Worm (Caenorhabditis elegans): Measurements from ENCODE around the gene srh-281.

DNA sequence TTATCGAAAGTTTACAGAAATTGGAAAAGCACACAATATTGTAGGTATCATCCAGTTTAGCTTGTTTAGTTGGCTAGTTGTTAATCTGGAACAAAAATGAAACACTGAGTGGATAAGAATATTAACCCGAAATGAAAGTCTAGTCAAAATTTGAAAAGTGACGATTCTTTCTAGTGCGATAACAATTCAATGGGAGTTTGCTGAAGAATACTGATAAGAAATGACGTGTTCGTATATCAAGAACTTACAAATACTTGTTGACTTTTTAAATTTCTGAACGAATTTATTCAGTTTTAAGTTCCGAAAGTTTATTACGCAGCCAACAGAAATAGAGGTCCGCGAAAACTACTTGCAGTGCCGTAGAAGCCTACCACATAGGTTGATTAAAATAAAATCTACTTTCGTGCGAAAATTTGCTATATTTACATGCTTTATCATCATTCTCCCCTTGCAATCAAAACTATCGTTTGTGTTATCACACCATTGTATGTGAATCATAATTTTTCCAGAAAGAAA lies 47.5 kb upstream of the srh-281 start, which contains the start of gene fbxa-88:
- TF ChIP-seq cnd-1 (tag; optimal IDR thresholded peaks at IDR 0.05) (no peak), snpc-4 (tag; optimal IDR thresholded peaks at IDR 0.05) (no peak), sptf-1 (tag; optimal IDR thresholded peaks at IDR 0.05) (no peak), mab-5 (tag; optimal IDR thresholded peaks at IDR 0.05) (no peak), unc-120 (tag; optimal IDR thresholded peaks at IDR 0.05; ENCODE audit: poor library complexity, severe bottlenecking) (no peak), ztf-11 (tag; optimal IDR thresholded peaks at IDR 0.05) (no peak), nhr-237 (tag; optimal IDR thresholded peaks at IDR 0.05) (no peak), nhr-76 (tag; optimal IDR thresholded peaks at IDR 0.05) (no peak)
